Worm (Caenorhabditis elegans): Measurements from ENCODE around the gene gnrr-6.

ce11 chrX:11196741-11197140 is 18.0 kb downstream of the gnrr-6 start, which contains the start of gene C34F6.1:
- TF ChIP-seq pha-4 (tag; optimal IDR thresholded peaks at IDR 0.05) = no peak
- no peak for TF ChIP-seq ets-4 (tag; optimal IDR thresholded peaks at IDR 0.05)
- TF ChIP-seq ama-1 (optimal IDR thresholded peaks at IDR 0.05) = no peak
- TF ChIP-seq F13H6.1 (tag; optimal IDR thresholded peaks at IDR 0.05) = no peak

Measured in whole organism, late embryonic.